Worm (Caenorhabditis elegans) whole organism, young adult: ENCODE data around the gene F41F3.3.

Experiments
- B0336.3 ChIP-seq: fragments of 200-800 bp; sonication (Bioruptor generic); IDR thresholded peaks from 2 replicates; pipeline ENCODE4 v1.3.6; 2022; ENCODE audit warnings: missing genetic modification characterization, missing compliant biosample characterization
- C06A6.2 ChIP-seq: fragments of 200-800 bp; sonication (Bioruptor generic); conservative IDR thresholded peaks from 2 replicates; pipeline ENCODE4 v1.3.6; 2022; ENCODE audit warnings: missing genetic modification characterization, missing compliant biosample characterization
- F37B4.10 ChIP-seq: fragments of 200-800 bp; sonication (Bioruptor generic); IDR thresholded peaks from 2 replicates; pipeline ENCODE4 v1.3.6; 2022; ENCODE audit warnings: missing genetic modification characterization, missing compliant biosample characterization
- F49E8.2 ChIP-seq: sonication (generic microtip); optimal IDR thresholded peaks from 3 replicates; lab custom pipeline; 2017; ENCODE audit warnings: missing genetic modification characterization, mild to moderate bottlenecking, missing compliant biosample characterization, antibody characterized with exemption, moderate library complexity; ENCODE audit not compliant: insufficient read depth
- F55B11.4 ChIP-seq: sonication (generic microtip); optimal IDR thresholded peaks from 2 replicates; lab custom pipeline; 2016; ENCODE audit warnings: missing compliant biosample characterization, missing genetic modification characterization, borderline replicate concordance; ENCODE audit not compliant: insufficient read depth
- F57A8.1 ChIP-seq: fragments of 200-800 bp; sonication (Bioruptor generic); optimal IDR thresholded peaks from 2 replicates; lab custom pipeline; 2018; ENCODE audit warnings: mild to moderate bottlenecking, missing genetic modification characterization, moderate library complexity, missing compliant biosample characterization
- K11D2.4 ChIP-seq: fragments of 200-800 bp; sonication (Bioruptor generic); IDR thresholded peaks from 2 replicates; pipeline ENCODE4 v1.3.6; 2022; ENCODE audit warnings: missing genetic modification reagents, missing genetic modification characterization, missing compliant biosample characterization
- K12H6.12 ChIP-seq: fragments of 200-800 bp; sonication (Bioruptor generic); optimal IDR thresholded peaks from 2 replicates; lab custom pipeline; 2018; ENCODE audit warnings: mild to moderate bottlenecking, missing genetic modification characterization, missing compliant biosample characterization
- akir-1 ChIP-seq: fragments of 200-800 bp; sonication (Bioruptor generic); optimal IDR thresholded peaks from 2 replicates; lab custom pipeline; 2018; ENCODE audit warnings: mild to moderate bottlenecking, missing genetic modification characterization, moderate library complexity, missing compliant biosample characterization
- ama-1 ChIP-seq, 3 experiments: fragments of 150-350 bp in 1 of 3; sonication (generic microtip) in 2 of 3; optimal IDR thresholded peaks; 2 replicates each; lab custom pipeline; 2014 to 2018; ENCODE audit warnings: missing biosample characterization in 2 of 3, missing genetic modification characterization in 2 of 3, missing genetic modification reagents in 2 of 3
- aptf-3 ChIP-seq: fragments of 200-800 bp; sonication (Bioruptor generic); IDR thresholded peaks from 2 replicates; pipeline ENCODE4 v1.3.6; 2022; ENCODE audit warnings: missing genetic modification characterization, missing compliant biosample characterization
- athp-1 ChIP-seq: sonication (generic microtip); optimal IDR thresholded peaks from 2 replicates; lab custom pipeline; 2017; ENCODE audit warnings: mild to moderate bottlenecking, missing genetic modification characterization, missing compliant biosample characterization
- bed-2 ChIP-seq: fragments of 200-800 bp; sonication (Bioruptor generic); IDR thresholded peaks from 2 replicates; pipeline ENCODE4 v1.3.6; 2022; ENCODE audit warnings: missing genetic modification reagents, missing genetic modification characterization, missing compliant biosample characterization
- ccch-3 ChIP-seq: fragments of 200-800 bp; sonication (Bioruptor generic); optimal IDR thresholded peaks from 2 replicates; lab custom pipeline; 2018; ENCODE audit warnings: mild to moderate bottlenecking, missing genetic modification characterization, missing compliant biosample characterization
- ceh-91 ChIP-seq: fragments of 200-800 bp; sonication (Bioruptor generic); IDR thresholded peaks from 2 replicates; pipeline ENCODE4 v1.3.6; 2022; ENCODE audit warnings: missing genetic modification reagents, missing genetic modification characterization, missing compliant biosample characterization
- dox-1 ChIP-seq: fragments of 200-800 bp; sonication (Bioruptor generic); IDR thresholded peaks from 2 replicates; pipeline ENCODE4 v1.3.6; 2022; ENCODE audit warnings: missing genetic modification reagents, missing genetic modification characterization, missing compliant biosample characterization
- dpl-1 ChIP-seq: fragments of 150-350 bp; optimal IDR thresholded peaks from 2 replicates; lab custom pipeline; 2014; ENCODE audit warnings: missing biosample characterization, missing genetic modification reagents, missing genetic modification characterization
- egrh-3 ChIP-seq: fragments of 200-800 bp; sonication (Bioruptor generic); IDR thresholded peaks from 2 replicates; pipeline ENCODE4 v1.3.6; 2022; ENCODE audit warnings: missing genetic modification reagents, missing genetic modification characterization, missing compliant biosample characterization
- hlh-12 ChIP-seq: sonication (generic microtip); optimal IDR thresholded peaks from 2 replicates; lab custom pipeline; 2016; ENCODE audit warnings: missing genetic modification characterization, missing compliant biosample characterization
- hsf-1 ChIP-seq: fragments of 200-800 bp; sonication (Bioruptor generic); IDR thresholded peaks from 2 replicates; pipeline ENCODE4 v1.3.6; 2022; ENCODE audit warnings: missing genetic modification reagents, missing genetic modification characterization, missing compliant biosample characterization
- lin-40 ChIP-seq: sonication (generic microtip); optimal IDR thresholded peaks from 2 replicates; lab custom pipeline; 2016; ENCODE audit warnings: missing genetic modification characterization, mild to moderate bottlenecking, missing compliant biosample characterization, missing genotype, missing genetic modification reagents
- lir-1 ChIP-seq: fragments of 200-800 bp; sonication (Bioruptor generic); conservative IDR thresholded peaks from 2 replicates; pipeline ENCODE4 v1.3.6; 2022; ENCODE audit warnings: missing genetic modification reagents, missing genetic modification characterization, missing compliant biosample characterization
- lsy-27 ChIP-seq: sonication (generic microtip); optimal IDR thresholded peaks from 2 replicates; lab custom pipeline; 2017; ENCODE audit warnings: missing genetic modification characterization, mild to moderate bottlenecking, missing compliant biosample characterization, antibody characterized with exemption, missing genotype, borderline replicate concordance; ENCODE audit not compliant: insufficient read depth
- madf-8 ChIP-seq: fragments of 200-800 bp; sonication (Bioruptor generic); conservative IDR thresholded peaks from 2 replicates; pipeline ENCODE4 v1.3.6; 2022; ENCODE audit warnings: missing genetic modification reagents, missing genetic modification characterization, missing compliant biosample characterization
- mcd-1 ChIP-seq: fragments of 200-800 bp; sonication (Bioruptor generic); IDR thresholded peaks from 2 replicates; pipeline ENCODE4 v1.3.6; 2022; ENCODE audit warnings: missing genetic modification reagents, missing genetic modification characterization, missing compliant biosample characterization
- mel-28 ChIP-seq: sonication (generic microtip); optimal IDR thresholded peaks from 2 replicates; lab custom pipeline; 2016; ENCODE audit warnings: borderline replicate concordance, mild to moderate bottlenecking, missing genetic modification characterization, missing compliant biosample characterization
- nfya-1 ChIP-seq: sonication (generic microtip); optimal IDR thresholded peaks from 2 replicates; lab custom pipeline; 2017; ENCODE audit warnings: antibody characterized with exemption, missing compliant biosample characterization, missing genetic modification characterization, borderline replicate concordance; ENCODE audit not compliant: insufficient read depth
- nhr-90 ChIP-seq: sonication (generic microtip); optimal IDR thresholded peaks from 2 replicates; lab custom pipeline; 2016; ENCODE audit warnings: missing genotype, mild to moderate bottlenecking, missing genetic modification characterization, missing compliant biosample characterization
- rcor-1 ChIP-seq: fragments of 200-800 bp; sonication (Bioruptor generic); IDR thresholded peaks from 2 replicates; pipeline ENCODE4 v1.3.6; 2022; ENCODE audit warnings: missing genetic modification reagents, missing genetic modification characterization, missing compliant biosample characterization
- rpc-1 ChIP-seq, 2 experiments: fragments of 150-350 bp in 1 of 2; sonication (generic microtip) in 1 of 2; optimal IDR thresholded peaks; 2 replicates each; lab custom pipeline; 2014 to 2018; ENCODE audit warnings: missing biosample characterization in 1 of 2, missing genetic modification characterization in 1 of 2, missing genetic modification reagents in 1 of 2, missing genotype in 1 of 2
- sdz-38 ChIP-seq: sonication (generic microtip); optimal IDR thresholded peaks from 2 replicates; lab custom pipeline; 2016; ENCODE audit warnings: missing genotype, missing genetic modification characterization, missing compliant biosample characterization
- snpc-1.3 ChIP-seq: sonication (generic microtip); optimal IDR thresholded peaks from 2 replicates; lab custom pipeline; 2017; ENCODE audit warnings: missing genetic modification characterization, mild to moderate bottlenecking, missing compliant biosample characterization, antibody characterized with exemption, moderate library complexity, missing genotype, missing genetic modification reagents; ENCODE audit not compliant: insufficient read depth
- snpc-4 ChIP-seq, 5 experiments: fragments of 150-350 bp in 1 of 5; sonication (generic microtip) in 4 of 5; optimal IDR thresholded peaks; 2 replicates each; lab custom pipeline; 2014 to 2018; ENCODE audit warnings: missing genetic modification characterization in 5 of 5, missing biosample characterization in 3 of 5, antibody characterized with exemption in 2 of 5, mild to moderate bottlenecking in 2 of 5, missing compliant biosample characterization in 2 of 5, missing genotype in 2 of 5, moderate library complexity in 2 of 5, missing genetic modification reagents in 1 of 5
- zfh-2 ChIP-seq: fragments of 200-800 bp; sonication (Bioruptor generic); conservative IDR thresholded peaks from 2 replicates; pipeline ENCODE4 v1.3.6; 2022; ENCODE audit warnings: missing genetic modification reagents, missing genetic modification characterization, missing compliant biosample characterization

Gene F41F3.3

DNA sequence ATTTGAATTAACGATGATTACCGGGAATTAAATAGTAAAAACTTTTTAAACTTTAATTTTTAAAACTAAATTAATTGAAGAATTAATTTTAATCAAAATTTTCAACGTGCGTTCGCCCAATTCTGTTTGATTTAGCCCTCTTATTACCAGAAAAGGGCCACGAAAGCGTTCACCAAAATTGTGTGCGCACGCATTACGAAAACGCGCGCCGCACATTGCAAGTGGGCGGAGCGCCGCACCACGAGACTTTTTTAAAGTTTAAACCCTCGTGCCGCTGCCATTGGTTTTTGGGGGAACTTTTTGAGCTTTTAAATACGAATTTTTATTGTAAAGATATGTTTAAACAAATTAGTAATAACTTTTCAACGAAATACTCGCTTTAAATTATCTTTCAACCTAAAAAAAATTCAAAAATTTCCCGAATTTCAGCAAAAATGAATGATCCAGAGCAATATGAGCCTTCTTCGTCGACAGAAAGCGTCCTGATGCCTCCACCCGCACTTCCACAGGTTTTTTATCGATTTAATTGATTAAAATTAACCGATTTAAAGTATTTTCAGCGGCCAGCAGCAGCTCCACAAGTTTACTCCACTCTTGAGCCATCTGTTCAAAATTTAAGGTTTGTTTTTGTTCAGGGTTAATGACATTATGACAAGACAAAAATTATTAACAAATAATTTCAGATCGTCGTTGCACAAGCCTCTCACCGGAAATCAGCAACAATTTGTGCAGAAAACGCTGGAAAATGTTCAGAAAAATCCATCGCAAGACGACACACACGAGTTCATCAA, 38.8 kb upstream of the F41F3.3 start, which contains the start of gene taf-10 (continued):
- TF ChIP-seq F57A8.1 (GFP tag; lab: Kevin White, UChicago) (no peak), K11D2.4 (GFP tag; lab: Robert Waterston, UW) (no peak), lin-40 (tag; lab: Kevin White, UChicago) (peak; percentile 13), dox-1 (GFP tag; lab: Robert Waterston, UW) (peak; percentile 60)
- TF ChIP-seq, all 124 proteins: peak for 16

ce11 chrV:4684137-4684536, 36.1 kb upstream of the F41F3.3 start:
- no peak for TF ChIP-seq lsy-27 (tag; lab: Kevin White, UChicago)
- TF ChIP-seq egrh-3 (GFP tag; lab: Robert Waterston, UW) = no peak
- no peak for TF ChIP-seq aptf-3 (GFP tag; lab: Robert Waterston, UW)
- no peak for TF ChIP-seq rcor-1 (GFP tag; lab: Robert Waterston, UW)
- TF ChIP-seq F49E8.2 (tag; lab: Kevin White, UChicago) = no peak
- no peak for TF ChIP-seq hlh-12 (tag; lab: Kevin White, UChicago)
- no peak for TF ChIP-seq mel-28 (tag; lab: Kevin White, UChicago)
- no peak for TF ChIP-seq sdz-38 (tag; lab: Kevin White, UChicago)
- no peak for TF ChIP-seq F37B4.10 (GFP tag; lab: Robert Waterston, UW)
- no peak for TF ChIP-seq zfh-2
- no peak for TF ChIP-seq snpc-4 (GFP tag; optimal IDR thresholded peaks at IDR 0.05; lab: Kevin White, UChicago)
- no peak for TF ChIP-seq snpc-4 (tag; optimal IDR thresholded peaks at IDR 0.05; lab: Kevin White, UChicago)

- TF ChIP-seq madf-8 (GFP tag; lab: Robert Waterston, UW) (no peak), dox-1 (GFP tag; lab: Robert Waterston, UW) (no peak), mel-28 (tag; lab: Kevin White, UChicago) (no peak), athp-1 (tag; lab: Kevin White, UChicago) (no peak), hsf-1 (GFP tag; lab: Robert Waterston, UW) (no peak), F55B11.4 (no peak), ceh-91 (GFP tag; lab: Robert Waterston, UW) (no peak), lir-1 (no peak), ama-1 (optimal IDR thresholded peaks at IDR 0.05; lab: Kevin White, UChicago) (no peak), ama-1 (GFP tag; optimal IDR thresholded peaks at IDR 0.05; lab: Kevin White, UChicago) (no peak), dpl-1 (GFP tag; lab: Kevin White, UChicago) (no peak), snpc-4 (GFP tag; optimal IDR thresholded peaks at IDR 0.05; lab: Kevin White, UChicago) (no peak), snpc-4 (tag; optimal IDR thresholded peaks at IDR 0.05; lab: Kevin White, UChicago) (no peak)
Measured at ce11 chrV:4681670-4682069, 33.6 kb upstream of the F41F3.3 start, which contains the start of gene K03B4.4. K03B4.4 (plus strand) TSS chrV:4681970.

- no peak for TF ChIP-seq C06A6.2 (GFP tag; lab: Robert Waterston, UW)
- TF ChIP-seq bed-2 = no peak
- TF ChIP-seq B0336.3 = no peak
- TF ChIP-seq sdz-38 (tag; lab: Kevin White, UChicago) = no peak
- no peak for TF ChIP-seq rpc-1 (optimal IDR thresholded peaks at IDR 0.05; lab: Kevin White, UChicago)
- no peak for TF ChIP-seq rpc-1 (tag; optimal IDR thresholded peaks at IDR 0.05; lab: Kevin White, UChicago)
- no peak for TF ChIP-seq snpc-1.3
Measured at ce11 chrV:4676812-4677211, 28.8 kb upstream of the F41F3.3 start.

DNA sequence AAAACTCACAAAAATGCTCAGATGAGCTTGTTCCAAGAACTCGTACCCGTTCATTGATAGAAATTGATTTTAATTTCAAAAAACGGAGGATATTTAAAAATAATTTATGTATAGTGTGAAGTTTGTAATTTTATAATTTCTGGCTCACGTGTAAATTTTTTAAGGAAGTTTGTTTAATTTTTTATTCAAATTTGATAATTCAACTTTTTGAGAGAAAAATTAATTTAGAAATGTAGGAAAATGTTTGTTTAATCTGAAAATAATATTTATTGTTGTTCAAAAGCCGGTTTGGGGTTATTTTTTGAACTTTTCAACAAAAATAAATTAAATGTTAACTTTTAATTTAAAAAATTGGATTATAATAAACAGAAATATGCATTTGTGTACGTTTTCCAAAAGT, 28.1 kb upstream of the F41F3.3 start, which contains the start of gene K03B4.6:
Gene K03B4.6 (minus strand): TSS at position 101 of the 400 bp plus-strand sequence.
- no peak for TF ChIP-seq mcd-1
- TF ChIP-seq K12H6.12 = no peak
- TF ChIP-seq ccch-3 = no peak
- TF ChIP-seq nhr-90 = no peak
- TF ChIP-seq akir-1 (GFP tag; lab: Kevin White, UChicago) = no peak
- no peak for TF ChIP-seq nfya-1 (tag; lab: Kevin White, UChicago)
